Fruit fly (Drosophila melanogaster) whole organism: ENCODE measurements around the gene Mkk4.
A peak's percentile ranks its signal among the peaks of the same experiment; 100 is the strongest.

Source experiments
- CG8478 ChIP-seq: fragments of >200 bp; optimal IDR thresholded peaks from 2 replicates; lab custom pipeline; 2018; ENCODE audit warnings: inconsistent platforms
- Dll ChIP-seq: fragments of >200 bp; optimal IDR thresholded peaks from 2 replicates; lab custom pipeline; 2017
- EcR ChIP-seq, 2 experiments: fragments of >200 bp; optimal IDR thresholded peaks; 2 replicates each; lab custom pipeline; 2017; ENCODE audit warnings: missing biosample characterization in 2 of 2, missing genetic modification characterization in 2 of 2, missing genetic modification reagents in 2 of 2
- pan ChIP-seq: fragments of >200 bp; optimal IDR thresholded peaks from 2 replicates; lab custom pipeline; 2017
- psq ChIP-seq: fragments of >200 bp; optimal IDR thresholded peaks from 2 replicates; lab custom pipeline; 2017
- usp ChIP-seq: fragments of >200 bp; optimal IDR thresholded peaks from 2 replicates; lab custom pipeline; 2017; ENCODE audit warnings: missing biosample characterization, missing genetic modification characterization, mixed read lengths

Mkk4 gene

DNA sequence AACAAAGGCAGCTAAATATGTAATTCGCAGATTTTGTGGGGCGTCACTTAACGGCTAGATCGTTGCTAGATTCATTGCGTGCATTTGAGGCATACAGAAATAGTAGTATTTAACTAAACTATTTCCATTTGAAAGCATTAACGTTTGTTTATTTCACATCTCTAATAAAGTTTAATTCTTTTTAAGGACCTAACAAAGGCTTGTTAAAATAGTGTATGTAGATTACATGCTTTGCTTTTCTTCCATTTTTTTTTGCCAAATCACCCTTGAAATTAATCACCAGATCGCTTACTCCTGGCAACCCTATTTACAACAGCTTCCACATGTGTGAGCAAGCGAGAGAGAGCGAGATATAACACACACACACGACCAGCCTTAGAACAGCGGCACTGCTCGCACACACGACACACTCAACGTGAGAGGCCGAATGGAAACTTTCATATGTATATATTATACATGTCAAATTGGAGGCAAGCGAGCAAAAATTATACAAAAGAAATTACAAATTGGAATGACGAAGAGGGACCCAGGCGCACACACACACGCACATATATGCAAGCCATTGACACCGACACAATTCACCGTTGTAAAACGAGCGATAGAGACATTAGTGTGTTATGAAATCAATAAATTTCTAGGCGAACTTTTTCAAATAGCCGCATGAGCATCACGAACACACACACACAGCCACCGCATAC, 8.8 kb upstream of the Mkk4 start:
- TF ChIP-seq usp (GFP tag; lab: Kevin White, UChicago) (no peak), CG8478 (lab: Kevin White, UChicago) (peak; percentile 45), EcR (GFP tag; optimal IDR thresholded peaks at IDR 0.05; lab: Kevin White, UChicago) (no peak), psq (lab: Kevin White, UChicago) (no peak), pan (lab: Kevin White, UChicago) (no peak)

- TF ChIP-seq psq (lab: Kevin White, UChicago) = no peak
- TF ChIP-seq EcR (GFP tag; optimal IDR thresholded peaks at IDR 0.05; lab: Kevin White, UChicago) = no peak
- no peak for TF ChIP-seq pan (lab: Kevin White, UChicago)
- no peak for TF ChIP-seq Dll (lab: Kevin White, UChicago)
- TF ChIP-seq CG8478 (lab: Kevin White, UChicago) = no peak
- TF ChIP-seq usp (GFP tag; lab: Kevin White, UChicago) = no peak
Observed at dm6 chr3R:8658688-8659087, 8.1 kb upstream of the Mkk4 start.

- no peak for TF ChIP-seq pan (lab: Kevin White, UChicago)
Observed at dm6 chr3R:8654666-8655065, 4.1 kb upstream of the Mkk4 start, which contains the start of gene CG42489. Gene CG42489 (minus strand): TSS chr3R:8654766.

dm6 chr3R:8654058-8654457, 3.5 kb upstream of the Mkk4 start:
- TF ChIP-seq CG8478 (lab: Kevin White, UChicago) = no peak

DNA sequence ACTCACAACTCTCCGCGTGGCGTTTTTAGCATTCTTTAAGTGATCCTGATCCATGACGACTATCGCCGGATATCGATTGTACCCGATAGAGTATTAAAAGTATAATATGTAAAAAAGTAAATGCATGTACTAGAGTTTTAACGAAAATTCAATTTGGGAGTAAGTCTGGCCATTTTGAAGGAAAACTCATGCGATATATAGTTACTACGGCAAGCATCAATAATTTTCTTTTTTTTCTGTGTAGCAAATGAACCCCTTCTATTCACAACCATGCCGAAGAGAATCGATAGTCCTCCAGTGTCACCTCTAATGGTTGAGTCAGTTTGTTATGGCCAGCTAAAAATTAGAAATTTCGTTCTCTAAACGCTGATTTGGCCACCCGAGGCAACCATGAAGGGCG, 2.1 kb upstream of the Mkk4 start, which contains the start of the genes Sys1 and Dhod:
TSS of gene Sys1 (plus strand) at position 91 of the 400 bp plus-strand sequence.
TSS of gene Dhod (minus strand) at position 186 of the 400 bp plus-strand sequence.
- no peak for TF ChIP-seq EcR (GFP tag; optimal IDR thresholded peaks at IDR 0.05; lab: Kevin White, UChicago)
- TF ChIP-seq CG8478 (lab: Kevin White, UChicago) = no peak
- TF ChIP-seq Dll (lab: Kevin White, UChicago) = no peak
- no peak for TF ChIP-seq usp (GFP tag; lab: Kevin White, UChicago)
- no peak for TF ChIP-seq psq (lab: Kevin White, UChicago)
- TF ChIP-seq pan (lab: Kevin White, UChicago) = no peak

DNA sequence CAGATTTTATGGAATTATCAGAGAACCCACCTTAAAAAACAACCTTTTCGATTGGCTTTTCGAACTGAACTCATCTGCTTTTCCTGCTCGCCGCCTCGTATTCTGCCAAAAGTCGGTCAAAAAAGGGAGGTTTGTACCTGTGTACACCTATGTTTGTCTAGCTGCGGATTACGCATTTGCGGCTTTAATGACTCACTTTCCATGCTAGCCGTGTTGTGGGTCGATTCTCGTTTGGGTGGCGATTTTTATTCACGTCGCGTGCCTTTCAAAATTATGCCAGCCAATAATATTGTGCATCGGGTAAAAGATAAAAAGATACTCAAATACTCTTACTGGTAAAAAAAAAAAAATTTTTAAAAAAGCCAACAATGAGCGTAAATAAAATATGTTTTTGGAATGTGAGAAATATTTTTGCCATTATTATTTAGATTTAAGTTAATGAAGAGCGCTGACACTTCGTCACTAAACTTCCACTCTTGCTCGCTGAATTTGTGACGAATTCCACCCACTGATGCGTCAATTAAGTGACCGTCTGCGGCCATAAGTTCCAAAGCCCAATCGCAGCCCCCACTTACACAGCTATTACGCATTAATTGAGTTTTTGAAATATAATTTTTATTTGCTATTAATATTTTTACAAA, 4.9 kb downstream of the Mkk4 start, which contains the start of gene Cyp313b1:
TSS of gene Cyp313b1 (minus strand) at position 71 of the 641 bp plus-strand sequence.
- TF ChIP-seq EcR (GFP tag; optimal IDR thresholded peaks at IDR 0.05; lab: Kevin White, UChicago) (no peak), CG8478 (lab: Kevin White, UChicago) (no peak), psq (lab: Kevin White, UChicago) (no peak), Dll (lab: Kevin White, UChicago) (no peak), usp (GFP tag; lab: Kevin White, UChicago) (no peak), pan (lab: Kevin White, UChicago) (no peak)

- TF ChIP-seq psq (lab: Kevin White, UChicago) (no peak), CG8478 (lab: Kevin White, UChicago) (no peak), Dll (lab: Kevin White, UChicago) (no peak), usp (GFP tag; lab: Kevin White, UChicago) (no peak), pan (lab: Kevin White, UChicago) (no peak), EcR (GFP tag; optimal IDR thresholded peaks at IDR 0.05; lab: Kevin White, UChicago) (no peak)
Observed at dm6 chr3R:8642376-8642966, 8.1 kb downstream of the Mkk4 start.

DNA sequence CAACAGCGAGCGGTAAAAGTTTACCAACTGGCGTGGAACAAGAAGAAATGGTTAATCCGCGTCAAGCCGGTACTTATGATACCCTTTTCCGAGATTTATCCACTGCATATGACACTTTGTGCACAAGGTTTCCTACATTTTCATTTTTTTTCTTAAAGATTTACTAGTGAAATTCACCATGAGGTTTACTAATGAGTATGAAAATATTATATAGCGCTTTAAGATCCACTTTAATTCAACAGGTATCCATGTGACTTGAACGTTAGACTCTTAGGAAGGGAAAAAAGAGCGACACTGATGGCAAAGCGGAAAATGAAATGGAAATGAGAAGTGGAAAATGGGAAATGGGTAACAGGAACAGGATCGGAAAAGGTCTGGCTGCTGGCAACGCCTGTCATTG, 12.0 kb downstream of the Mkk4 start:
- TF ChIP-seq pan (lab: Kevin White, UChicago) (no peak), usp (GFP tag; lab: Kevin White, UChicago) (no peak), psq (lab: Kevin White, UChicago) (no peak), CG8478 (lab: Kevin White, UChicago) (no peak), EcR (GFP tag; optimal IDR thresholded peaks at IDR 0.05; lab: Kevin White, UChicago) (no peak), Dll (lab: Kevin White, UChicago) (no peak)

DNA sequence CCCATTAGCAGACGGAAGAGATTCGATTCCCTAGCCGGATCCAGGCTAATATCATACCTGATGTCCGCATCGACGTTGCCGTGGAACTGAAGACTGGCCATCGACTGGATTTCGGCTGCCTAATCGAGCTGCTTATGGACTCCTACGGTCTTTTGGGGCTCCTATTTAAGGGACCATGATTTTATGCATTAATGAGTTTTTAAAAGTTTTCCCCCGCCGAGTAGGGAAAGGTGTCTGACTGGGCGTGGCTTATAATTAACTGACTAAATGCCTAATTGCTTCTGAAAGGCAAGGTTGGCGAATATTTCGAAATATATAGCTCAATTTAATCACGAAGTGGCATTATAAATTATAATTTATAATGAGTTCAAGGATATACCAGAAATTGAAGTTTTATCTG, 14.8 kb downstream of the Mkk4 start, which contains the start of gene Or85e:
TSS of gene Or85e (minus strand) at position 101 of the 400 bp plus-strand sequence.
- TF ChIP-seq Dll (lab: Kevin White, UChicago) = no peak
- TF ChIP-seq pan (lab: Kevin White, UChicago) = no peak
- no peak for TF ChIP-seq EcR (GFP tag; optimal IDR thresholded peaks at IDR 0.05; lab: Kevin White, UChicago)
- TF ChIP-seq psq (lab: Kevin White, UChicago) = no peak
- no peak for TF ChIP-seq CG8478 (lab: Kevin White, UChicago)
- TF ChIP-seq usp (GFP tag; lab: Kevin White, UChicago) = no peak

- TF ChIP-seq usp (GFP tag; lab: Kevin White, UChicago) = no peak
- TF ChIP-seq pan (lab: Kevin White, UChicago) = no peak
- no peak for TF ChIP-seq CG8478 (lab: Kevin White, UChicago)
- TF ChIP-seq EcR (GFP tag; optimal IDR thresholded peaks at IDR 0.05; lab: Kevin White, UChicago) = no peak
- TF ChIP-seq psq (lab: Kevin White, UChicago) = no peak
- TF ChIP-seq Dll (lab: Kevin White, UChicago) = no peak
Observed at dm6 chr3R:8620737-8621136, 29.9 kb downstream of the Mkk4 start.

- no peak for TF ChIP-seq Dll (lab: Kevin White, UChicago)
- no peak for TF ChIP-seq pan (lab: Kevin White, UChicago)
- TF ChIP-seq psq (lab: Kevin White, UChicago) = no peak
- no peak for TF ChIP-seq EcR (GFP tag; optimal IDR thresholded peaks at IDR 0.05; lab: Kevin White, UChicago)
Observed at dm6 chr3R:8619089-8619488, 31.5 kb downstream of the Mkk4 start.
